Worm (Caenorhabditis elegans) whole organism, late embryonic: Measurements from ENCODE around the gene Y15E3A.3.

Experiments
- C08G9.2 ChIP-seq: sonication (generic microtip); optimal IDR thresholded peaks from 2 replicates; lab custom pipeline; 2016; ENCODE audit warnings: mild to moderate bottlenecking, missing genetic modification characterization, moderate library complexity, missing compliant biosample characterization
- C38D4.7 ChIP-seq: fragments of 200-800 bp; sonication (Bioruptor generic); optimal IDR thresholded peaks from 2 replicates; lab custom pipeline; 2018; ENCODE audit warnings: mild to moderate bottlenecking, missing genetic modification characterization, moderate library complexity, missing compliant biosample characterization
- F13H6.1 ChIP-seq: sonication (generic microtip); optimal IDR thresholded peaks from 2 replicates; lab custom pipeline; 2016; ENCODE audit warnings: missing genetic modification characterization, missing compliant biosample characterization
- K02D7.2 ChIP-seq: sonication (generic microtip); optimal IDR thresholded peaks from 2 replicates; lab custom pipeline; 2017; ENCODE audit warnings: mild to moderate bottlenecking, missing genetic modification characterization, missing compliant biosample characterization
- K09A11.1 ChIP-seq: sonication (generic microtip); optimal IDR thresholded peaks from 2 replicates; lab custom pipeline; 2017; ENCODE audit warnings: antibody characterized with exemption, mild to moderate bottlenecking, missing genetic modification characterization, missing compliant biosample characterization; ENCODE audit not compliant: insufficient read depth
- T23F11.4 ChIP-seq: fragments of 200-800 bp; sonication (Bioruptor generic); optimal IDR thresholded peaks from 2 replicates; lab custom pipeline; 2018; ENCODE audit warnings: mild to moderate bottlenecking, missing genetic modification characterization, missing compliant biosample characterization
- Y22D7AL.16 ChIP-seq: sonication (generic microtip); optimal IDR thresholded peaks from 2 replicates; lab custom pipeline; 2016; ENCODE audit warnings: missing genetic modification characterization, missing compliant biosample characterization
- ama-1 ChIP-seq: fragments of 150-350 bp; optimal IDR thresholded peaks from 2 replicates; lab custom pipeline; 2014
- ceh-18 ChIP-seq: sonication (generic microtip); optimal IDR thresholded peaks from 2 replicates; lab custom pipeline; 2016; ENCODE audit warnings: missing genetic modification characterization, missing compliant biosample characterization
- ceh-19 ChIP-seq: fragments of 200-800 bp; sonication (Bioruptor generic); optimal IDR thresholded peaks from 2 replicates; lab custom pipeline; 2018; ENCODE audit warnings: mild to moderate bottlenecking, missing genetic modification characterization, missing compliant biosample characterization
- ceh-2 ChIP-seq: sonication (generic microtip); optimal IDR thresholded peaks from 2 replicates; lab custom pipeline; 2016; ENCODE audit warnings: missing genotype, missing genetic modification characterization, missing compliant biosample characterization
- ceh-24 ChIP-seq: sonication (generic microtip); optimal IDR thresholded peaks from 2 replicates; lab custom pipeline; 2016; ENCODE audit warnings: mild to moderate bottlenecking, missing genetic modification characterization, missing compliant biosample characterization
- ceh-31 ChIP-seq: sonication (generic microtip); optimal IDR thresholded peaks from 2 replicates; lab custom pipeline; 2016; ENCODE audit warnings: missing genetic modification characterization, missing compliant biosample characterization
- ceh-48 ChIP-seq: sonication (generic microtip); optimal IDR thresholded peaks from 2 replicates; lab custom pipeline; 2016; ENCODE audit warnings: missing genetic modification characterization, inconsistent platforms, missing compliant biosample characterization
- ceh-6 ChIP-seq: fragments of 200-800 bp; sonication (Bioruptor generic); optimal IDR thresholded peaks from 2 replicates; lab custom pipeline; 2018; ENCODE audit warnings: mild to moderate bottlenecking, missing genetic modification characterization, missing compliant biosample characterization
- che-1 ChIP-seq: sonication (generic microtip); optimal IDR thresholded peaks from 2 replicates; lab custom pipeline; 2016; ENCODE audit warnings: mild to moderate bottlenecking, missing genetic modification characterization, missing compliant biosample characterization
- dve-1 ChIP-seq: sonication (generic microtip); optimal IDR thresholded peaks from 2 replicates; lab custom pipeline; 2017; ENCODE audit warnings: antibody characterized with exemption, mild to moderate bottlenecking, missing genetic modification characterization, missing compliant biosample characterization
- elt-2 ChIP-seq: sonication (generic microtip); optimal IDR thresholded peaks from 2 replicates; lab custom pipeline; 2016; ENCODE audit warnings: missing genetic modification reagents, missing genetic modification characterization, missing compliant biosample characterization
- elt-4 ChIP-seq: sonication (generic microtip); optimal IDR thresholded peaks from 2 replicates; lab custom pipeline; 2016; ENCODE audit warnings: missing genetic modification characterization, missing compliant biosample characterization
- ets-4 ChIP-seq: sonication (generic microtip); optimal IDR thresholded peaks from 2 replicates; lab custom pipeline; 2016; ENCODE audit warnings: missing genetic modification characterization, missing compliant biosample characterization
- eyg-1 ChIP-seq: sonication (generic microtip); optimal IDR thresholded peaks from 2 replicates; lab custom pipeline; 2016; ENCODE audit warnings: missing genotype, missing genetic modification characterization, missing compliant biosample characterization
- fax-1 ChIP-seq: sonication (generic microtip); optimal IDR thresholded peaks from 2 replicates; lab custom pipeline; 2016; ENCODE audit warnings: missing genotype, missing genetic modification characterization, missing compliant biosample characterization
- fkh-10 ChIP-seq: fragments of 150-350 bp; optimal IDR thresholded peaks from 2 replicates; lab custom pipeline; 2014; ENCODE audit warnings: missing biosample characterization, missing genetic modification reagents, missing genetic modification characterization
- fkh-6 ChIP-seq: sonication (generic microtip); optimal IDR thresholded peaks from 2 replicates; lab custom pipeline; 2016; ENCODE audit warnings: missing genetic modification characterization, missing compliant biosample characterization
- gmeb-2 ChIP-seq: sonication (generic microtip); optimal IDR thresholded peaks from 2 replicates; lab custom pipeline; 2016; ENCODE audit warnings: missing genetic modification characterization, inconsistent platforms, missing compliant biosample characterization
- hlh-13 ChIP-seq: fragments of 200-800 bp; sonication (Bioruptor generic); optimal IDR thresholded peaks from 2 replicates; lab custom pipeline; 2018; ENCODE audit warnings: mild to moderate bottlenecking, missing genetic modification characterization, missing compliant biosample characterization
- hlh-15 ChIP-seq: sonication (generic microtip); optimal IDR thresholded peaks from 2 replicates; lab custom pipeline; 2016; ENCODE audit warnings: missing genetic modification characterization, missing compliant biosample characterization
- hlh-30 ChIP-seq: sonication (generic microtip); optimal IDR thresholded peaks from 2 replicates; lab custom pipeline; 2017; ENCODE audit warnings: antibody characterized with exemption, missing genetic modification characterization, missing compliant biosample characterization; ENCODE audit not compliant: insufficient read depth
- hlh-6 ChIP-seq: sonication (generic microtip); optimal IDR thresholded peaks from 2 replicates; lab custom pipeline; 2016; ENCODE audit warnings: missing genotype, missing genetic modification characterization, missing compliant biosample characterization
- hlh-8 ChIP-seq: sonication (generic microtip); optimal IDR thresholded peaks from 2 replicates; lab custom pipeline; 2016; ENCODE audit warnings: missing genotype, missing genetic modification characterization, missing compliant biosample characterization
- lim-6 ChIP-seq: sonication (generic microtip); optimal IDR thresholded peaks from 2 replicates; lab custom pipeline; 2016; ENCODE audit warnings: missing genetic modification characterization, missing compliant biosample characterization
- lin-11 ChIP-seq: fragments of 200-800 bp; sonication (Bioruptor generic); optimal IDR thresholded peaks from 2 replicates; lab custom pipeline; 2018; ENCODE audit warnings: mild to moderate bottlenecking, missing genetic modification characterization, missing compliant biosample characterization
- madf-2 ChIP-seq: sonication (generic microtip); optimal IDR thresholded peaks from 2 replicates; lab custom pipeline; 2017; ENCODE audit warnings: missing genetic modification characterization, missing compliant biosample characterization
- nfya-1 ChIP-seq: sonication (generic microtip); optimal IDR thresholded peaks from 2 replicates; lab custom pipeline; 2017; ENCODE audit warnings: missing genetic modification characterization, mild to moderate bottlenecking, missing compliant biosample characterization, antibody characterized with exemption, moderate library complexity
- nhr-11 ChIP-seq: fragments of 150-350 bp; optimal IDR thresholded peaks from 2 replicates; lab custom pipeline; 2014; ENCODE audit warnings: missing biosample characterization, missing genetic modification characterization
- npax-4 ChIP-seq: sonication (generic microtip); optimal IDR thresholded peaks from 2 replicates; lab custom pipeline; 2016; ENCODE audit warnings: missing genetic modification characterization, missing compliant biosample characterization
- pag-3 ChIP-seq: sonication (generic microtip); optimal IDR thresholded peaks from 2 replicates; lab custom pipeline; 2016; ENCODE audit warnings: missing compliant biosample characterization, missing genetic modification characterization, borderline replicate concordance
- pat-9 ChIP-seq: fragments of 200-800 bp; sonication (Bioruptor generic); optimal IDR thresholded peaks from 2 replicates; lab custom pipeline; 2018; ENCODE audit warnings: mild to moderate bottlenecking, missing genetic modification characterization, moderate library complexity, missing compliant biosample characterization
- pax-1 ChIP-seq: fragments of 150-350 bp; optimal IDR thresholded peaks from 2 replicates; lab custom pipeline; 2014; ENCODE audit warnings: missing biosample characterization, missing genetic modification characterization
- pha-4 ChIP-seq: fragments of 150-350 bp; optimal IDR thresholded peaks from 2 replicates; lab custom pipeline; 2018; ENCODE audit warnings: missing biosample characterization, missing genetic modification reagents, missing genetic modification characterization
- pqm-1 ChIP-seq: sonication (generic microtip); optimal IDR thresholded peaks from 2 replicates; lab custom pipeline; 2016; ENCODE audit warnings: missing genetic modification characterization, missing compliant biosample characterization
- pros-1 ChIP-seq: fragments of 150-350 bp; optimal IDR thresholded peaks from 2 replicates; lab custom pipeline; 2014; ENCODE audit warnings: missing biosample characterization, missing genetic modification reagents, missing genetic modification characterization
- rnt-1 ChIP-seq: sonication (generic microtip); optimal IDR thresholded peaks from 2 replicates; lab custom pipeline; 2016; ENCODE audit warnings: missing genetic modification characterization, missing compliant biosample characterization
- sdc-2 ChIP-seq: sonication (generic microtip); optimal IDR thresholded peaks from 2 replicates; lab custom pipeline; 2016; ENCODE audit warnings: missing genotype, missing genetic modification characterization, missing compliant biosample characterization
- sox-4 ChIP-seq: sonication (generic microtip); optimal IDR thresholded peaks from 2 replicates; lab custom pipeline; 2017; ENCODE audit warnings: mild to moderate bottlenecking, missing genetic modification characterization, inconsistent platforms, missing compliant biosample characterization
- syd-9 ChIP-seq: sonication (generic microtip); optimal IDR thresholded peaks from 2 replicates; lab custom pipeline; 2016; ENCODE audit warnings: mild to moderate bottlenecking, missing genetic modification characterization, moderate library complexity, missing compliant biosample characterization
- ttx-3 ChIP-seq: sonication (generic microtip); optimal IDR thresholded peaks from 2 replicates; lab custom pipeline; 2016; ENCODE audit warnings: missing genetic modification reagents, missing genetic modification characterization, missing compliant biosample characterization
- unc-3 ChIP-seq, 2 experiments: fragments of 200-800 bp in 1 of 2; sonication (Bioruptor generic) in 1 of 2; sonication (generic microtip) in 1 of 2; conservative IDR thresholded peaks in 1 of 2; optimal IDR thresholded peaks in 1 of 2; 2 replicates each; pipeline versions ENCODE4 v1.3.6 to Lab custom; 2016 to 2022; ENCODE audit warnings: missing compliant biosample characterization in 2 of 2, missing genetic modification characterization in 2 of 2, missing genetic modification reagents in 1 of 2
- unc-42 ChIP-seq: sonication (generic microtip); optimal IDR thresholded peaks from 2 replicates; lab custom pipeline; 2016; ENCODE audit warnings: missing genotype, missing genetic modification characterization, missing compliant biosample characterization
- zip-5 ChIP-seq: sonication (generic microtip); optimal IDR thresholded peaks from 2 replicates; lab custom pipeline; 2016; ENCODE audit warnings: missing genetic modification characterization, missing compliant biosample characterization
- ztf-16 ChIP-seq: sonication (generic microtip); optimal IDR thresholded peaks from 2 replicates; lab custom pipeline; 2017; ENCODE audit warnings: missing genetic modification characterization, missing compliant biosample characterization

The Y15E3A.3 gene

DNA sequence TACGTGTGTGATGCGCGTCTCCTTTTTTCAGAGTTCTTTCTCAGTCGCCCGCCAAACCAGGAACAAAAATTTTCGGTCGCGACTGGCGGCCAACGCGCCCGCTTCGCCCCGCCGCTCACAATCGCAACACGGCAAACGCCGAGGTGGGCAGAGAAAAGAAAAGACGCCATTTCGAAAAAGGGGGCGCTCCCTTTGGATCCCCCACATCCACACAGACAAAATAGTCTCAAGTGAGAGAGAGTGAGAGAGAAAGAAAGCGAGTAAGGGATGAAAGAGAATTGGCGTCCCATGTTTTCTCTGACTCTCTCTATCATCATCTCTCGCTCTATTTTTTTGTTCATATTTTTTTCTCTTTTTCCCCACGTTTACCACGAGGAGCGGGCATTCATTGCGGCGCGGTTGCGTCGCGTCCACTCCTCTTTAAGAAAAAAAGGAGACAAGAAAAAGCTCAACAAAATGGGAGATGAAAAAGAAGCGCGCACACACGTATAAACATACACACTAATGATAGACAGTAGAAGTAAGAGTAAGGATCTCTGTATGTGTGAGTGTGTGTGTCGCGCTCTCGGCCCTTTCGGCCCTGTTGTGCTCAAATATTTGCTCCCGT is 28.4 kb upstream of the Y15E3A.3 start (continued):
- TF ChIP-seq K02D7.2 (no peak), rnt-1 (tag; lab: Kevin White, UChicago) (peak; percentile 57), zip-5 (tag; lab: Kevin White, UChicago) (no peak), C38D4.7 (GFP tag; lab: Kevin White, UChicago) (no peak), che-1 (tag; lab: Kevin White, UChicago) (peak; percentile 18), dve-1 (tag; lab: Kevin White, UChicago) (peak; percentile 4), hlh-8 (tag; lab: Kevin White, UChicago) (peak; percentile 7), ceh-48 (tag; lab: Kevin White, UChicago) (no peak), fax-1 (tag; lab: Kevin White, UChicago) (no peak), ceh-19 (GFP tag; lab: Kevin White, UChicago) (no peak), lin-11 (tag; lab: Kevin White, UChicago) (no peak), ama-1 (lab: Kevin White, UChicago) (no peak), hlh-13 (GFP tag; lab: Kevin White, UChicago) (no peak), sox-4 (tag; lab: Kevin White, UChicago) (no peak), pag-3 (peak; percentile 36), K09A11.1 (tag; lab: Kevin White, UChicago) (peak; percentile 44), ztf-16 (tag; lab: Kevin White, UChicago) (peak; percentile 13), ttx-3 (tag; lab: Kevin White, UChicago) (no peak), nhr-11 (tag; lab: Kevin White, UChicago) (no peak), ceh-6 (GFP tag; lab: Kevin White, UChicago) (no peak), npax-4 (tag; lab: Kevin White, UChicago) (no peak), pat-9 (tag; lab: Kevin White, UChicago) (peak; percentile 10), ceh-24 (tag; lab: Kevin White, UChicago) (no peak), nfya-1 (tag; lab: Kevin White, UChicago) (peak; percentile 77), unc-3 (GFP tag; conservative IDR thresholded peaks at IDR 0.05; lab: Robert Waterston, UW) (no peak), unc-3 (tag; optimal IDR thresholded peaks at IDR 0.05; lab: Kevin White, UChicago) (no peak), lim-6 (tag; lab: Kevin White, UChicago) (no peak), hlh-6 (tag; lab: Kevin White, UChicago) (no peak), unc-42 (tag; lab: Kevin White, UChicago) (peak; percentile 84), sdc-2 (tag; lab: Kevin White, UChicago) (peak; percentile 74), T23F11.4 (GFP tag; lab: Kevin White, UChicago) (no peak), elt-4 (tag; lab: Kevin White, UChicago) (no peak), hlh-30 (tag; lab: Kevin White, UChicago) (peak; percentile 37), gmeb-2 (tag; lab: Kevin White, UChicago) (no peak), elt-2 (tag; lab: Kevin White, UChicago) (no peak), syd-9 (tag; lab: Kevin White, UChicago) (no peak), eyg-1 (tag; lab: Kevin White, UChicago) (no peak), ceh-18 (tag; lab: Kevin White, UChicago) (peak; percentile 92), C08G9.2 (peak; percentile 10), ceh-2 (tag; lab: Kevin White, UChicago) (peak; percentile 3)

DNA sequence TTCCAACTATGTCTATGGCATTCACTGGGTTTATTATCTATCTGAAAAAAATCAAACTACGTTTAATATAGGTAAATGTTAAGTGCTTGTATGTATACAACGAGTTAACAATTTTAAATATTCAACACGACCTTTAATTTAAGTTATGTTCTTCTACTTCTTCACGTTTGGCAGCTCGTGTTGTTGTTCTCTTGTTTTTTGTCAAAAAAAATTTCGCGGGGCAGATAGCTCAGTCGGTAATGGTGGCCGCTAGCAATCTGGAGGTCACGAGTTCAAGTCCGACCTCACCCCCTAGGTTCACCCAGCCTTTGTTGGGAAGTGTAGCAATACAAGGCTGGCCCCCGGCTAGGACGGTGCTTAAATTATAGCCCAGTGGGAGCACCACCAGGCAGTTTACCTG is 27.3 kb upstream of the Y15E3A.3 start:
- TF ChIP-seq pros-1 (tag; lab: Kevin White, UChicago), result no peak
- no peak for TF ChIP-seq fkh-6 (tag; lab: Kevin White, UChicago)
- TF ChIP-seq fkh-10, result no peak
- TF ChIP-seq madf-2, result no peak
- no peak for TF ChIP-seq pqm-1
- no peak for TF ChIP-seq ceh-31 (tag; lab: Kevin White, UChicago)
- no peak for TF ChIP-seq ceh-6 (GFP tag; lab: Kevin White, UChicago)
- no peak for TF ChIP-seq hlh-13 (GFP tag; lab: Kevin White, UChicago)
- no peak for TF ChIP-seq sox-4 (tag; lab: Kevin White, UChicago)
- no peak for TF ChIP-seq T23F11.4 (GFP tag; lab: Kevin White, UChicago)
- TF ChIP-seq pha-4 (tag; lab: Kevin White, UChicago), result no peak
- TF ChIP-seq pag-3, result no peak
- no peak for TF ChIP-seq F13H6.1 (tag; lab: Kevin White, UChicago)
- TF ChIP-seq ets-4, result no peak
- TF ChIP-seq pax-1 (tag; lab: Kevin White, UChicago), result no peak
- TF ChIP-seq Y22D7AL.16 (tag; lab: Kevin White, UChicago), result no peak
- TF ChIP-seq hlh-15 (tag; lab: Kevin White, UChicago), result no peak
